Fruit fly (Drosophila melanogaster) whole organism, embryonic: ENCODE results near the gene CG32192.
A peak's percentile ranks its signal among the peaks of the same experiment; 100 is the strongest.

Experiments
- ATbp ChIP-seq: fragments of 200-800 bp; sonication (Bioruptor generic); optimal IDR thresholded peaks from 2 replicates; lab custom pipeline; 2017; ENCODE audit warnings: missing biosample characterization, mild to moderate bottlenecking, missing genetic modification characterization, missing genetic modification reagents
- Ada2b ChIP-seq: fragments of 200-800 bp; sonication (Bioruptor generic); IDR thresholded peaks from 2 replicates; pipeline ENCODE4 v1.3.6; 2022; ENCODE audit warnings: missing biosample characterization, missing genetic modification characterization
- Atf6 ChIP-seq: fragments of 200-800 bp; sonication (Bioruptor generic); IDR thresholded peaks from 2 replicates; pipeline ENCODE4 v1.3.6; 2022; ENCODE audit warnings: missing biosample characterization, missing genetic modification characterization
- C15 ChIP-seq: fragments of 200-800 bp; sonication (Bioruptor generic); IDR thresholded peaks from 3 replicates; pipeline ENCODE4 v1.3.6; 2022; ENCODE audit warnings: missing biosample characterization, missing genetic modification characterization
- CG10267 ChIP-seq: fragments of 200-800 bp; sonication (Bioruptor generic); optimal IDR thresholded peaks from 2 replicates; lab custom pipeline; 2018; ENCODE audit warnings: missing biosample characterization, mild to moderate bottlenecking, missing genetic modification characterization, moderate library complexity
- CG10565 ChIP-seq: fragments of 200-800 bp; sonication (Bioruptor generic); optimal IDR thresholded peaks from 3 replicates; lab custom pipeline; 2016; ENCODE audit warnings: missing biosample characterization, mild to moderate bottlenecking, missing genetic modification characterization
- CG12155 ChIP-seq: fragments of 200-800 bp; sonication (Bioruptor generic); optimal IDR thresholded peaks from 3 replicates; lab custom pipeline; 2016; ENCODE audit warnings: missing biosample characterization, missing genetic modification characterization
- CG12942 ChIP-seq: fragments of 200-800 bp; sonication (Bioruptor generic); optimal IDR thresholded peaks from 3 replicates; lab custom pipeline; 2016; ENCODE audit warnings: missing biosample characterization, missing genetic modification characterization
- CG1602 ChIP-seq: fragments of 200-800 bp; sonication (Bioruptor generic); optimal IDR thresholded peaks from 3 replicates; lab custom pipeline; 2016; ENCODE audit warnings: missing biosample characterization, missing genetic modification characterization
- CG17829 ChIP-seq: fragments of 200-800 bp; optimal IDR thresholded peaks from 2 replicates; lab custom pipeline; 2019; ENCODE audit warnings: missing biosample characterization, mild to moderate bottlenecking, missing genetic modification characterization, moderate library complexity
- CG17912 ChIP-seq: fragments of 200-800 bp; sonication (Bioruptor generic); optimal IDR thresholded peaks from 2 replicates; lab custom pipeline; 2018; ENCODE audit warnings: missing biosample characterization, mild to moderate bottlenecking, missing genetic modification characterization
- CG3163 ChIP-seq: fragments of 200-800 bp; sonication (Bioruptor generic); optimal IDR thresholded peaks from 3 replicates; lab custom pipeline; 2016; ENCODE audit warnings: missing biosample characterization, missing genetic modification characterization
- CG32767 ChIP-seq: fragments of 200-800 bp; sonication (Bioruptor generic); IDR thresholded peaks from 2 replicates; pipeline ENCODE4 v1.3.6; 2022; ENCODE audit warnings: missing biosample characterization, missing genetic modification characterization
- CG42726 ChIP-seq: fragments of 200-800 bp; sonication (Bioruptor generic); IDR thresholded peaks from 2 replicates; pipeline ENCODE4 v1.3.6; 2022; ENCODE audit warnings: missing biosample characterization, missing genetic modification characterization; ENCODE audit not compliant: partially characterized antibody
- CG4730 ChIP-seq: fragments of 200-800 bp; sonication (Bioruptor generic); IDR thresholded peaks from 2 replicates; pipeline ENCODE4 v1.3.6; 2022; ENCODE audit warnings: missing biosample characterization, missing genetic modification characterization
- CG4854 ChIP-seq: fragments of 200-800 bp; sonication (Bioruptor generic); optimal IDR thresholded peaks from 2 replicates; lab custom pipeline; 2016; ENCODE audit warnings: missing biosample characterization, missing genetic modification characterization, inconsistent platforms
- CG6272 ChIP-seq: fragments of 200-800 bp; sonication (Bioruptor generic); IDR thresholded peaks from 2 replicates; pipeline ENCODE4 v1.3.6; 2022; ENCODE audit warnings: missing biosample characterization, missing genetic modification characterization
- CG6689 ChIP-seq: fragments of 200-800 bp; sonication (Bioruptor generic); IDR thresholded peaks from 2 replicates; pipeline ENCODE4 v1.3.6; 2022; ENCODE audit warnings: missing biosample characterization, missing genetic modification characterization
- H15 ChIP-seq: fragments of 200-800 bp; sonication (Bioruptor generic); IDR thresholded peaks from 3 replicates; pipeline ENCODE4 v1.3.6; 2022; ENCODE audit warnings: missing biosample characterization, missing genetic modification characterization
- Hey ChIP-seq: fragments of 200-800 bp; sonication (Bioruptor generic); optimal IDR thresholded peaks from 3 replicates; lab custom pipeline; 2018; ENCODE audit warnings: missing biosample characterization, mild to moderate bottlenecking, missing genetic modification characterization
- HmgD ChIP-seq: fragments of 200-800 bp; sonication (Bioruptor generic); optimal IDR thresholded peaks from 3 replicates; lab custom pipeline; 2016; ENCODE audit warnings: missing biosample characterization, missing genetic modification characterization
- Hr3 ChIP-seq: fragments of 200-800 bp; sonication (Bioruptor generic); optimal IDR thresholded peaks from 3 replicates; lab custom pipeline; 2016; ENCODE audit warnings: missing biosample characterization, missing genetic modification characterization
- Mad ChIP-seq: fragments of 200-800 bp; sonication (Bioruptor generic); optimal IDR thresholded peaks from 2 replicates; lab custom pipeline; 2016; ENCODE audit warnings: missing biosample characterization, missing genetic modification characterization
- Myb ChIP-seq: fragments of 200-800 bp; sonication (Bioruptor generic); optimal IDR thresholded peaks from 2 replicates; lab custom pipeline; 2016; ENCODE audit warnings: missing biosample characterization, missing genetic modification characterization
- Nf-YC ChIP-seq: fragments of 200-800 bp; optimal IDR thresholded peaks from 3 replicates; lab custom pipeline; 2019; ENCODE audit warnings: missing biosample characterization, mild to moderate bottlenecking, missing genetic modification characterization, moderate library complexity
- Poxn ChIP-seq: fragments of 200-800 bp; sonication (Bioruptor generic); IDR thresholded peaks from 2 replicates; pipeline ENCODE4 v1.3.6; 2022; ENCODE audit warnings: missing biosample characterization, missing genetic modification characterization
- Ravus ChIP-seq: fragments of 200-800 bp; sonication (Bioruptor generic); IDR thresholded peaks from 2 replicates; pipeline ENCODE4 v1.3.6; 2022; ENCODE audit warnings: missing biosample characterization, missing genetic modification characterization
- Sox100B ChIP-seq: fragments of 200-800 bp; sonication (Bioruptor generic); optimal IDR thresholded peaks from 3 replicates; lab custom pipeline; 2018; ENCODE audit warnings: missing biosample characterization, mild to moderate bottlenecking, missing genetic modification characterization
- Vsx1 ChIP-seq: fragments of 200-800 bp; sonication (Bioruptor generic); optimal IDR thresholded peaks from 2 replicates; lab custom pipeline; 2017; ENCODE audit warnings: missing biosample characterization, mild to moderate bottlenecking, missing genetic modification characterization, missing genetic modification reagents
- bbx ChIP-seq: fragments of 200-800 bp; sonication (Bioruptor generic); IDR thresholded peaks from 2 replicates; pipeline ENCODE4 v1.3.6; 2022; ENCODE audit warnings: missing biosample characterization, missing genetic modification characterization; ENCODE audit not compliant: partially characterized antibody
- bigmax ChIP-seq: fragments of 200-800 bp; sonication (Bioruptor generic); optimal IDR thresholded peaks from 2 replicates; lab custom pipeline; 2018; ENCODE audit warnings: missing biosample characterization, mild to moderate bottlenecking, missing genetic modification characterization
- chn ChIP-seq: fragments of 200-800 bp; sonication (Bioruptor generic); optimal IDR thresholded peaks from 2 replicates; lab custom pipeline; 2016; ENCODE audit warnings: missing biosample characterization, missing genetic modification characterization
- croc ChIP-seq: fragments of 200-800 bp; sonication (Bioruptor generic); conservative IDR thresholded peaks from 3 replicates; pipeline ENCODE4 v1.3.6; 2022; ENCODE audit warnings: missing biosample characterization, missing genetic modification characterization
- disco-r ChIP-seq: fragments of 200-800 bp; sonication (Bioruptor generic); optimal IDR thresholded peaks from 2 replicates; lab custom pipeline; 2016; ENCODE audit warnings: missing biosample characterization, missing genetic modification characterization
- emc ChIP-seq: fragments of 200-800 bp; sonication (Bioruptor generic); optimal IDR thresholded peaks from 2 replicates; lab custom pipeline; 2016; ENCODE audit warnings: missing biosample characterization, missing genetic modification characterization
- en ChIP-seq: fragments of 200-800 bp; sonication (Bioruptor generic); optimal IDR thresholded peaks from 2 replicates; lab custom pipeline; 2016; ENCODE audit warnings: missing biosample characterization, missing genetic modification characterization
- eve ChIP-seq, 2 experiments: fragments of >200 bp; optimal IDR thresholded peaks; 2 replicates each; lab custom pipeline; 2017; ENCODE audit warnings: missing biosample characterization in 2 of 2, missing genetic modification characterization in 2 of 2
- exex ChIP-seq: fragments of 200-800 bp; sonication (Bioruptor generic); optimal IDR thresholded peaks from 4 replicates; lab custom pipeline; 2018; ENCODE audit warnings: missing biosample characterization, mild to moderate bottlenecking, missing genetic modification characterization, moderate library complexity
- hbn ChIP-seq: fragments of 200-800 bp; sonication (Bioruptor generic); IDR thresholded peaks from 2 replicates; pipeline ENCODE4 v1.3.6; 2022; ENCODE audit warnings: missing biosample characterization, missing genetic modification characterization; ENCODE audit not compliant: partially characterized antibody
- inv ChIP-seq: fragments of 200-800 bp; sonication (Bioruptor generic); IDR thresholded peaks from 2 replicates; pipeline ENCODE4 v1.3.6; 2022; ENCODE audit warnings: missing biosample characterization, missing genetic modification characterization; ENCODE audit not compliant: partially characterized antibody
- jigr1 ChIP-seq: fragments of 200-800 bp; sonication (Bioruptor generic); IDR thresholded peaks from 3 replicates; pipeline ENCODE4 v1.3.6; 2022; ENCODE audit warnings: missing biosample characterization, missing genetic modification characterization
- lilli ChIP-seq: fragments of 200-800 bp; sonication (Bioruptor generic); optimal IDR thresholded peaks from 3 replicates; lab custom pipeline; 2016; ENCODE audit warnings: missing biosample characterization, missing genetic modification characterization
- lola ChIP-seq, 3 experiments: fragments of >200 bp in 2 of 3; fragments of 200-800 bp in 1 of 3; sonication (Bioruptor generic) in 1 of 3; optimal IDR thresholded peaks; 2 replicates each; lab custom pipeline; 2017 to 2019; ENCODE audit warnings: missing biosample characterization in 3 of 3, missing genetic modification characterization in 3 of 3, mild to moderate bottlenecking in 1 of 3, moderate library complexity in 1 of 3
- onecut ChIP-seq: fragments of 200-800 bp; sonication (Bioruptor generic); IDR thresholded peaks from 2 replicates; pipeline ENCODE4 v1.3.6; 2022; ENCODE audit warnings: missing biosample characterization, missing genetic modification characterization
- seq ChIP-seq: fragments of 200-800 bp; sonication (Bioruptor generic); IDR thresholded peaks from 2 replicates; pipeline ENCODE4 v1.3.6; 2022; ENCODE audit warnings: missing biosample characterization, missing genetic modification characterization
- slbo ChIP-seq: fragments of 200-800 bp; sonication (Bioruptor generic); IDR thresholded peaks from 2 replicates; pipeline ENCODE4 v1.3.6; 2022; ENCODE audit warnings: missing biosample characterization, missing genetic modification characterization
- slou ChIP-seq: fragments of 200-800 bp; sonication (Bioruptor generic); optimal IDR thresholded peaks from 3 replicates; lab custom pipeline; 2016; ENCODE audit warnings: missing biosample characterization, missing genetic modification characterization
- sug ChIP-seq: fragments of 200-800 bp; optimal IDR thresholded peaks from 2 replicates; lab custom pipeline; 2019; ENCODE audit warnings: missing biosample characterization, mild to moderate bottlenecking, missing genetic modification characterization, moderate library complexity
- unpg ChIP-seq: fragments of 200-800 bp; sonication (Bioruptor generic); optimal IDR thresholded peaks from 3 replicates; lab custom pipeline; 2018; ENCODE audit warnings: missing biosample characterization, mild to moderate bottlenecking, missing genetic modification characterization, moderate library complexity
- wdn ChIP-seq: fragments of 200-800 bp; sonication (Bioruptor generic); IDR thresholded peaks from 2 replicates; pipeline ENCODE4 v1.3.6; 2022; ENCODE audit warnings: missing biosample characterization, missing genetic modification characterization
- yki ChIP-seq: fragments of >200 bp; optimal IDR thresholded peaks from 3 replicates; lab custom pipeline; 2018

CG32192 gene

DNA sequence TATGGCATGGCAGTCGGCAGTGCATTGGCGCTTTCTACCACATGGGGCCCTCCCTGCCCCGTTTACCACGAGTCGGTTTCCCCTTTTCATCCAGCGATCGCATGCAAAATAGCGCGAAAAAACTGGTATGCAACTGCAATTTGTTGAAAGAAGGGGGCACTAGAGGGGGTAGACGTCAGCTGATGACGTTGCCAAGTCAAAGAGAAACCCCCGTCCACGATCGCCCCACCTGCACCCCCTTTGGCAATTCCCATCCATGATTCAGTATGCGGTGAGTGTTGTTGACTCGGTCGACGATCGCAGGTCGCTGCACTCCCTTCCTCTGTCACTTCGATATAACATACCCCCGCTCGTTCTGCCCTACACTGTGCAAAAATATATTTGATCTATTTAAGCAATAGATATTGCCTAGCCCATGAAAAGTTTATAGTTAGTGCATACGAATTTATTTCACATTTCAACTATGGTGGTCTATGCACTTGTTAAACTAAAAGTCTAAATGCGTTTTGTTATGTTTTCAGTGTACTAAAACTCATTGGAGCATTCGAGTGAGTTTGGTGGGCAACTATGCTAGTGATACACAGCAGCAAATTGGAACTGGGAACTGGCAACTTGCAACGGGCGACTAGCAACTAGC, 31.3 kb upstream of the CG32192 start (continued):
- TF ChIP-seq bigmax (GFP tag; lab: Kevin White, UChicago) (no peak), eve (GFP tag; optimal IDR thresholded peaks at IDR 0.05; lab: Kevin White, UChicago) (peak in 1 of 2 experiments; percentile 78), onecut (GFP tag; lab: Robert Waterston, UW) (peak; percentile 50; the same call in 1 of the 2 replicates), CG32767 (GFP tag; lab: Robert Waterston, UW) (peak; percentile 58; the same call in 1 of the 2 replicates), ATbp (GFP tag; lab: Kevin White, UChicago) (peak; percentile 57), Mad (peak; percentile 73), CG17912 (GFP tag; lab: Kevin White, UChicago) (no peak), C15 (no peak), CG4854 (GFP tag; lab: Kevin White, UChicago) (peak; percentile 51), Hr3 (GFP tag; lab: Kevin White, UChicago) (peak; percentile 60), Ravus (GFP tag; lab: Robert Waterston, UW) (no peak), CG4730 (GFP tag; lab: Robert Waterston, UW) (0 out of 2 replicates have a peak, but pooled peaks have one; percentile 33), slbo (GFP tag; lab: Robert Waterston, UW) (peak; percentile 29; the same call in 1 of the 2 replicates), CG10565 (peak; percentile 53), disco-r (GFP tag; lab: Kevin White, UChicago) (peak; percentile 60), CG12942 (GFP tag; lab: Kevin White, UChicago) (peak; percentile 61), emc (GFP tag; lab: Kevin White, UChicago) (peak; percentile 10), CG6272 (GFP tag; lab: Robert Waterston, UW) (no peak), wdn (GFP tag; lab: Robert Waterston, UW) (no peak), lilli (peak; percentile 64), slou (GFP tag; lab: Kevin White, UChicago) (no peak), H15 (GFP tag; lab: Robert Waterston, UW) (peak; percentile 63; the same call in 2 of the 3 replicates), HmgD (GFP tag; lab: Kevin White, UChicago) (no peak), chn (peak; percentile 78), sug (tag; lab: Kevin White, UChicago) (no peak), CG10267 (tag; lab: Kevin White, UChicago) (peak; percentile 83), CG3163 (peak; percentile 50), CG17829 (tag; lab: Kevin White, UChicago) (peak; percentile 90), Ada2b (GFP tag; lab: Robert Waterston, UW) (no peak), CG1602 (peak; percentile 65), unpg (GFP tag; lab: Kevin White, UChicago) (peak; percentile 87), Nf-YC (tag; lab: Kevin White, UChicago) (no peak), Myb (GFP tag; lab: Kevin White, UChicago) (peak; percentile 29), Atf6 (GFP tag; lab: Robert Waterston, UW) (no peak), inv (no peak), CG12155 (GFP tag; lab: Kevin White, UChicago) (peak; percentile 52), Vsx1 (GFP tag; lab: Kevin White, UChicago) (peak; percentile 40), hbn (GFP tag; lab: Robert Waterston, UW) (no peak), en (GFP tag; lab: Kevin White, UChicago) (peak; percentile 56), CG6689 (peak; percentile 73), exex (tag; lab: Kevin White, UChicago) (no peak), Poxn (no peak), Sox100B (GFP tag; lab: Kevin White, UChicago) (peak; percentile 48), CG42726 (GFP tag; lab: Robert Waterston, UW) (no peak), yki (lab: Kevin White, UChicago) (no peak), bbx (GFP tag; lab: Robert Waterston, UW) (no peak), seq (GFP tag; lab: Robert Waterston, UW) (no peak), Hey (tag; lab: Kevin White, UChicago) (no peak), lola (GFP tag; optimal IDR thresholded peaks at IDR 0.05; lab: Kevin White, UChicago) (peak in 1 of 3 experiments; percentile 92), jigr1 (0 out of 3 replicates have a peak, but pooled peaks have one; percentile 11), croc (GFP tag; lab: Robert Waterston, UW) (peak; percentile 72)
